Fruit fly (Drosophila melanogaster) whole organism, prepupa: ENCODE data around the gene CG32425.
A peak's percentile ranks its signal among the peaks of the same experiment; 100 is the strongest.

ENCODE experiments used
- CG11902 ChIP-seq: fragments of 200-800 bp; sonication (Bioruptor generic); optimal IDR thresholded peaks from 3 replicates; lab custom pipeline; 2016; ENCODE audit warnings: missing biosample characterization, missing genetic modification characterization
- CG15336 ChIP-seq: fragments of 200-800 bp; sonication (Bioruptor generic); IDR thresholded peaks from 2 replicates; pipeline ENCODE4 v1.3.6; 2022; ENCODE audit warnings: missing biosample characterization, missing genetic modification characterization
- CG6276 ChIP-seq: fragments of 200-800 bp; sonication (Bioruptor generic); optimal IDR thresholded peaks from 2 replicates; lab custom pipeline; 2017; ENCODE audit warnings: missing biosample characterization, mild to moderate bottlenecking, missing genetic modification characterization
- Eip78C ChIP-seq: fragments of 200-800 bp; sonication (Bioruptor generic); peaks from one replicate; lab custom pipeline; 2016; ENCODE audit warnings: missing biosample characterization, missing genetic modification characterization
- Ets21C ChIP-seq: fragments of 200-800 bp; sonication (Bioruptor generic); optimal IDR thresholded peaks from 3 replicates; lab custom pipeline; 2016; ENCODE audit warnings: missing biosample characterization, missing genetic modification characterization
- Hr38 ChIP-seq: sonication (Bioruptor generic); optimal IDR thresholded peaks from 2 replicates; lab custom pipeline; 2016; ENCODE audit warnings: missing biosample characterization, missing genetic modification characterization
- Lpt ChIP-seq: fragments of 200-800 bp; sonication (Bioruptor generic); optimal IDR thresholded peaks from 3 replicates; lab custom pipeline; 2016; ENCODE audit warnings: missing biosample characterization, missing genetic modification characterization
- Met ChIP-seq: fragments of 200-800 bp; sonication (Bioruptor generic); optimal IDR thresholded peaks from 3 replicates; lab custom pipeline; 2016; ENCODE audit warnings: missing biosample characterization, missing genetic modification characterization
- Smox ChIP-seq: fragments of 200-800 bp; sonication (Bioruptor generic); optimal IDR thresholded peaks from 3 replicates; lab custom pipeline; 2016; ENCODE audit warnings: missing biosample characterization, missing genetic modification characterization
- lz ChIP-seq: fragments of 200-800 bp; sonication (Bioruptor generic); optimal IDR thresholded peaks from 3 replicates; lab custom pipeline; 2016; ENCODE audit warnings: missing biosample characterization, missing genetic modification characterization
- salr ChIP-seq, 2 experiments: fragments of 200-800 bp; sonication (Bioruptor generic); optimal IDR thresholded peaks; 3 replicates each; lab custom pipeline; 2016 to 2018; ENCODE audit warnings: missing biosample characterization in 2 of 2, missing genetic modification characterization in 2 of 2, mild to moderate bottlenecking in 1 of 2

DNA sequence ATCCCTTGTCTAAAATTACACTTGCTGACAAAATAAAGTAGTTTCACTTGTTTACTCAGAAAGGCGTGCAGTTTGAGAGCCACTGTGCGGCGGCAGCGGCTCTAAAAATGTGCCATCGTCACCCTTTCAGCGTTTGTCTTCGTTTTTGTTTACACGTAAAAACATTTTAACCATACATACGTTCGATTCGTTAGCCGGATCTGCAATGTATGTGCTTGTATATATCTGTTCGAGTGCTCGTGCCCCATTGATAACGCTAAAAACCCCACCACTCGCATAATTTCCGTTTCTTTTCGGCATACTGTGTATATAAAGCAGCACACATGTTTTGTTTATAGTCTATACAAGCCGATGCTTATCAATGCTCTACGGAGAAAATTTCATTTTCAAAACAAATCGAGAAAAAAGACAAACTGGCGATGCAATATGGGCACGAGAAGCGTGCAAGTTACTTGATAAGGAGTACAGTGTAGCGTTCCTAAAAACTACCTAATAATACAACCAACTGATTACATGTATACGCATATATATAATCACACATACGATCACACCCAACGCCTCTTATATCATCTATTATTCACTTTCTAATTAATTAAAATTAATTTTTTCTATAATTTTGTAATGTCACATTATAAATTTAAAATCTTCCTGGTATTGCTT lies 19.5 kb downstream of the CG32425 start:
- no peak for TF ChIP-seq Hr38 (GFP tag; lab: Kevin White, UChicago)
- peak; percentile 41; the same call in 1 of the 2 replicates for TF ChIP-seq CG15336 (GFP tag; lab: Robert Waterston, UW)
- TF ChIP-seq CG6276, result peak; percentile 57
- peak; percentile 19 for TF ChIP-seq lz (GFP tag; lab: Kevin White, UChicago)
- no peak for TF ChIP-seq salr (GFP tag; optimal IDR thresholded peaks at IDR 0.05; lab: Kevin White, UChicago)
- no peak for TF ChIP-seq CG11902 (GFP tag; lab: Kevin White, UChicago)
- TF ChIP-seq Smox (GFP tag; lab: Kevin White, UChicago), result peak; percentile 39
- no peak for TF ChIP-seq Lpt (GFP tag; lab: Kevin White, UChicago)
- peak; percentile 75 for TF ChIP-seq Eip78C (GFP tag; lab: Kevin White, UChicago)
- peak; percentile 2 for TF ChIP-seq Met (GFP tag; lab: Kevin White, UChicago)
- no peak for TF ChIP-seq Ets21C (GFP tag; lab: Kevin White, UChicago)
